Worm (Caenorhabditis elegans) whole organism, L4/young adult: Measurements from ENCODE around the gene figl-1.
"Not testable (repeated sequence)": the region's sequence is repeated elsewhere in the genome, so short reads cannot be mapped to it uniquely, and the experiment has no call there.

Experiments
- W03F9.2 ChIP-seq: fragments of 150-350 bp; optimal IDR thresholded peaks from 2 replicates; lab custom pipeline; 2014; ENCODE audit warnings: missing biosample characterization, missing genetic modification characterization
- him-1 ChIP-seq: sonication (generic microtip); optimal IDR thresholded peaks from 2 replicates; lab custom pipeline; 2016; ENCODE audit warnings: missing genotype, missing genetic modification reagents, missing genetic modification characterization, missing compliant biosample characterization

DNA sequence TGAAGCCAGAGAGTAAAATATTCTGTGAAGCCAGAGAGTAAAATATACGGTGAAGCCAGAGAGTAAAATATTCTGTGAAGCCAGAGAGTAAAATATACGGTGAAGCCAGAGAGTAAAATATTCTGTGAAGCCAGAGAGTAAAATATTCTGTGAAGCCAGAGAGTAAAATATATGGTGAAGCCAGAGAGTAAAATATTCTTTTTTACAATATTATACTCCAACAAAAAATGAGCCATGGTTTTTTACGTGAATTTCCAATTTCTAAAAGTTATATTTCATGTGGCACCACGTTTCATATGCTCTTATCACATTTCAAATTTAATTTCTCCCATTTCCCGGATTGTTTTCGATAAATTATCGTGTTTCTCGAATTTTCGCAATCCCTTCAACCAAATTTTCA, 9.3 kb downstream of the figl-1 start, which contains the start of gene irld-1:
- TF ChIP-seq him-1 (tag; lab: Kevin White, UChicago); W03F9.2: not testable (repeated sequence)
